Worm (Caenorhabditis elegans): Measurements from ENCODE around the gene nspg-6.

- TF ChIP-seq lim-6 (tag; optimal IDR thresholded peaks at IDR 0.05) (no peak), ceh-31 (tag; optimal IDR thresholded peaks at IDR 0.05) (no peak)
Measured at ce11 chrIII:7300169-7300568, 14.6 kb downstream of the nspg-6 start.
